Fruit fly (Drosophila melanogaster): ENCODE results near the gene CG15337.

DNA sequence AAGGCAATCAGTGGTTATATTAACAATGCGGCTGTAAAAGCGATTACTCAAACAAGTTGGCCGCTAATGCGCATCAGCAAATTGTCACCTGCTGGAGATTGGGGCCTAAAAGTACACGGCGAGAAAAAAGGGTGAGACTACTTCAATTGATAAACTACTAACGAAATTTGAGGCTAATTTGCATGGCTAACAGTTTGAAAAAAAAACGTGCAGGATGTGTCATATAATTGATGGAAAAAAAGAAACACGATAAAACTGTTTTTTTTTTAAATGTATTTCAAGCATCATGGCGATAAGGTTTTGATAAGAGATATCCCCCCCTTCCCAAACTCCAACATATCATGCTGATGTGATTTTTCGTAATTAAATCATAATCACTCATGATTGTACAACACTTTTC is 47.1 kb upstream of the CG15337 start:
- TF ChIP-seq pad (GFP tag; optimal IDR thresholded peaks at IDR 0.05) (no peak), ovo (GFP tag; optimal IDR thresholded peaks at IDR 0.05) (no peak), CG11617 (GFP tag; optimal IDR thresholded peaks at IDR 0.05) (peak; percentile 64), CG7101 (tag; optimal IDR thresholded peaks at IDR 0.05) (peak; percentile 45), bab1 (GFP tag; optimal IDR thresholded peaks at IDR 0.05) (no peak), Mnt (GFP tag; optimal IDR thresholded peaks at IDR 0.05) (peak; percentile 16)
